Fruit fly (Drosophila melanogaster) whole organism, embryonic: ENCODE data around the gene MFS9.

ENCODE experiments used
- Atf-2 ChIP-seq: fragments of 200-800 bp; sonication (Bioruptor generic); optimal IDR thresholded peaks from 2 replicates; lab custom pipeline; 2016; ENCODE audit warnings: missing biosample characterization, missing genetic modification characterization
- Awh ChIP-seq: fragments of 200-800 bp; sonication (Bioruptor generic); IDR thresholded peaks from 2 replicates; pipeline ENCODE4, ENCODE4 v1.3.6; 2022; ENCODE audit warnings: missing biosample characterization, missing genetic modification characterization
- Bdp1 ChIP-seq: fragments of 200-800 bp; sonication (Bioruptor generic); optimal IDR thresholded peaks from 3 replicates; lab custom pipeline; 2016; ENCODE audit warnings: missing biosample characterization, missing genetic modification characterization
- CG10147 ChIP-seq: fragments of 200-800 bp; sonication (Bioruptor generic); optimal IDR thresholded peaks from 2 replicates; lab custom pipeline; 2019; ENCODE audit warnings: missing biosample characterization, mild to moderate bottlenecking, missing genetic modification characterization, moderate library complexity
- CG10431 ChIP-seq: fragments of 200-800 bp; sonication (Bioruptor generic); optimal IDR thresholded peaks from 3 replicates; lab custom pipeline; 2018; ENCODE audit warnings: missing biosample characterization, mild to moderate bottlenecking, missing genetic modification characterization
- CG11398 ChIP-seq: fragments of 200-800 bp; sonication (Bioruptor generic); optimal IDR thresholded peaks from 2 replicates; lab custom pipeline; 2016; ENCODE audit warnings: missing biosample characterization, missing genetic modification characterization
- CG11696 ChIP-seq: fragments of 200-800 bp; sonication (Bioruptor generic); IDR thresholded peaks from 2 replicates; pipeline ENCODE4 v1.3.6; 2022; ENCODE audit warnings: missing biosample characterization, missing genetic modification characterization
- CG14860 ChIP-seq: fragments of 200-800 bp; sonication (Bioruptor generic); IDR thresholded peaks from 3 replicates; pipeline ENCODE4 v1.3.6; 2022; ENCODE audit warnings: missing biosample characterization, missing genetic modification characterization; ENCODE audit not compliant: partially characterized antibody
- CG2116 ChIP-seq: fragments of 200-800 bp; sonication (Bioruptor generic); optimal IDR thresholded peaks from 3 replicates; lab custom pipeline; 2018; ENCODE audit warnings: missing biosample characterization, mild to moderate bottlenecking, missing genetic modification characterization
- CG2889 ChIP-seq: fragments of 200-800 bp; sonication (Bioruptor generic); IDR thresholded peaks from 3 replicates; pipeline ENCODE4 v1.3.6; 2022; ENCODE audit warnings: missing biosample characterization, missing genetic modification characterization
- CG3163 ChIP-seq: fragments of 200-800 bp; sonication (Bioruptor generic); optimal IDR thresholded peaks from 3 replicates; lab custom pipeline; 2016; ENCODE audit warnings: missing biosample characterization, missing genetic modification characterization
- CG3281 ChIP-seq: fragments of 200-800 bp; sonication (Bioruptor generic); optimal IDR thresholded peaks from 3 replicates; lab custom pipeline; 2017; ENCODE audit warnings: missing biosample characterization, mild to moderate bottlenecking, missing genetic modification characterization
- CG33213 ChIP-seq: fragments of 200-800 bp; sonication (Bioruptor generic); optimal IDR thresholded peaks from 3 replicates; lab custom pipeline; 2016; ENCODE audit warnings: missing biosample characterization, missing genetic modification characterization
- CG33557 ChIP-seq: fragments of 200-800 bp; sonication (Bioruptor generic); optimal IDR thresholded peaks from 2 replicates; lab custom pipeline; 2019; ENCODE audit warnings: missing biosample characterization, mild to moderate bottlenecking, missing genetic modification characterization, moderate library complexity
- CG34422 ChIP-seq: fragments of 200-800 bp; sonication (Bioruptor generic); IDR thresholded peaks from 3 replicates; pipeline ENCODE4 v1.3.6; 2022; ENCODE audit warnings: missing biosample characterization, missing genetic modification characterization
- CG42726 ChIP-seq: fragments of 200-800 bp; sonication (Bioruptor generic); IDR thresholded peaks from 2 replicates; pipeline ENCODE4 v1.3.6; 2022; ENCODE audit warnings: missing biosample characterization, missing genetic modification characterization; ENCODE audit not compliant: partially characterized antibody
- CG6689 ChIP-seq: fragments of 200-800 bp; sonication (Bioruptor generic); IDR thresholded peaks from 2 replicates; pipeline ENCODE4 v1.3.6; 2022; ENCODE audit warnings: missing biosample characterization, missing genetic modification characterization
- CG9437 ChIP-seq: fragments of 200-800 bp; sonication (Bioruptor generic); optimal IDR thresholded peaks from 2 replicates; lab custom pipeline; 2018; ENCODE audit warnings: missing biosample characterization, mild to moderate bottlenecking, missing genetic modification characterization
- Drgx ChIP-seq: fragments of 200-800 bp; sonication (Bioruptor generic); IDR thresholded peaks from 2 replicates; pipeline ENCODE4 v1.3.6; 2022; ENCODE audit warnings: missing biosample characterization, missing genetic modification characterization
- Hr3 ChIP-seq: fragments of 200-800 bp; sonication (Bioruptor generic); optimal IDR thresholded peaks from 3 replicates; lab custom pipeline; 2016; ENCODE audit warnings: missing biosample characterization, missing genetic modification characterization
- Lhr ChIP-seq: fragments of 200-800 bp; sonication (Bioruptor generic); optimal IDR thresholded peaks from 3 replicates; lab custom pipeline; 2017; ENCODE audit warnings: mild to moderate bottlenecking, missing biosample characterization, missing genetic modification reagents, missing genetic modification characterization
- Med ChIP-seq: fragments of 200-800 bp; sonication (Bioruptor generic); peaks from one replicate; lab custom pipeline; 2016; ENCODE audit warnings: missing biosample characterization, missing genetic modification characterization, mild to moderate bottlenecking, inconsistent platforms, moderate library complexity
- Mrtf ChIP-seq: fragments of 200-800 bp; sonication (Bioruptor generic); IDR thresholded peaks from 3 replicates; pipeline ENCODE4 v1.3.6; 2022; ENCODE audit warnings: missing biosample characterization, missing genetic modification characterization
- Oli ChIP-seq: fragments of 200-800 bp; sonication (Bioruptor generic); optimal IDR thresholded peaks from 2 replicates; lab custom pipeline; 2018; ENCODE audit warnings: missing biosample characterization, mild to moderate bottlenecking, missing genetic modification characterization, moderate library complexity
- Opbp ChIP-seq: fragments of 200-800 bp; sonication (Bioruptor generic); IDR thresholded peaks from 3 replicates; pipeline ENCODE4 v1.3.6; 2022; ENCODE audit warnings: missing biosample characterization, missing genetic modification characterization; ENCODE audit not compliant: partially characterized antibody
- Taf1 ChIP-seq: fragments of 200-800 bp; sonication (Bioruptor generic); IDR thresholded peaks from 2 replicates; pipeline ENCODE4 v1.3.6; 2022; ENCODE audit warnings: missing biosample characterization, missing genetic modification characterization
- Trl ChIP-seq, 3 experiments: fragments of >200 bp in 2 of 3; fragments of 200-800 bp in 1 of 3; sonication (Bioruptor generic) in 1 of 3; optimal IDR thresholded peaks; 2 replicates in 1 of 3; 3 replicates in 2 of 3; lab custom pipeline; 2016 to 2017; ENCODE audit warnings: missing biosample characterization in 1 of 3, missing genetic modification characterization in 1 of 3
- YL-1 ChIP-seq: fragments of 200-800 bp; sonication (Bioruptor generic); optimal IDR thresholded peaks from 3 replicates; lab custom pipeline; 2017; ENCODE audit warnings: missing biosample characterization, mild to moderate bottlenecking, missing genetic modification characterization
- ab ChIP-seq: fragments of 200-800 bp; sonication (Bioruptor generic); optimal IDR thresholded peaks from 2 replicates; lab custom pipeline; 2016; ENCODE audit warnings: missing biosample characterization, missing genetic modification characterization
- abd-A ChIP-seq: fragments of 200-800 bp; sonication (Bioruptor generic); optimal IDR thresholded peaks from 3 replicates; lab custom pipeline; 2019; ENCODE audit warnings: missing biosample characterization, mild to moderate bottlenecking, missing genetic modification characterization, moderate library complexity
- amos ChIP-seq: fragments of 200-800 bp; sonication (Bioruptor generic); IDR thresholded peaks from 2 replicates; pipeline ENCODE4 v1.3.6; 2022; ENCODE audit warnings: missing biosample characterization, missing genetic modification characterization; ENCODE audit not compliant: partially characterized antibody
- ara ChIP-seq: fragments of 200-800 bp; sonication (Bioruptor generic); IDR thresholded peaks from 2 replicates; pipeline ENCODE4 v1.3.6; 2022; ENCODE audit warnings: missing biosample characterization, missing genetic modification characterization
- ase ChIP-seq: fragments of 200-800 bp; sonication (Bioruptor generic); IDR thresholded peaks from 3 replicates; pipeline ENCODE4 v1.3.6; 2022; ENCODE audit warnings: missing biosample characterization, missing genetic modification characterization
- cad ChIP-seq: fragments of >200 bp; optimal IDR thresholded peaks from 2 replicates; lab custom pipeline; 2017; ENCODE audit warnings: missing biosample characterization, missing genetic modification characterization
- crc ChIP-seq: fragments of 200-800 bp; sonication (Bioruptor generic); optimal IDR thresholded peaks from 2 replicates; lab custom pipeline; 2016; ENCODE audit warnings: missing biosample characterization, missing genetic modification characterization
- esg ChIP-seq: fragments of 200-800 bp; sonication (Bioruptor generic); conservative IDR thresholded peaks from 2 replicates; pipeline ENCODE4 v1.3.6; 2022; ENCODE audit warnings: missing biosample characterization, missing genetic modification characterization
- gce ChIP-seq: fragments of 200-800 bp; sonication (Bioruptor generic); IDR thresholded peaks from 3 replicates; pipeline ENCODE4 v1.3.6; 2022; ENCODE audit warnings: missing biosample characterization, missing genetic modification characterization
- grau ChIP-seq: fragments of 200-800 bp; optimal IDR thresholded peaks from 3 replicates; lab custom pipeline; 2019; ENCODE audit warnings: missing biosample characterization, mild to moderate bottlenecking, missing genetic modification characterization, moderate library complexity
- grn ChIP-seq: fragments of 200-800 bp; sonication (Bioruptor generic); optimal IDR thresholded peaks from 3 replicates; lab custom pipeline; 2017; ENCODE audit warnings: missing biosample characterization, missing genetic modification characterization
- org-1 ChIP-seq: fragments of 200-800 bp; sonication (Bioruptor generic); optimal IDR thresholded peaks from 2 replicates; lab custom pipeline; 2017; ENCODE audit warnings: missing biosample characterization, missing genetic modification characterization
- pho ChIP-seq: fragments of 200-800 bp; sonication (Bioruptor generic); optimal IDR thresholded peaks from 2 replicates; lab custom pipeline; 2016; ENCODE audit warnings: missing biosample characterization, missing genetic modification characterization
- row ChIP-seq: fragments of 200-800 bp; sonication (Bioruptor generic); IDR thresholded peaks from 3 replicates; pipeline ENCODE4 v1.3.6; 2022; ENCODE audit warnings: missing biosample characterization, missing genetic modification characterization
- scrt ChIP-seq: fragments of 200-800 bp; sonication (Bioruptor generic); optimal IDR thresholded peaks from 2 replicates; lab custom pipeline; 2018; ENCODE audit warnings: missing biosample characterization, mild to moderate bottlenecking, missing genetic modification characterization, moderate library complexity
- sd ChIP-seq: fragments of 200-800 bp; sonication (Bioruptor generic); optimal IDR thresholded peaks from 3 replicates; lab custom pipeline; 2018; ENCODE audit warnings: missing biosample characterization, mild to moderate bottlenecking, missing genetic modification characterization, moderate library complexity
- sima ChIP-seq: fragments of 200-800 bp; sonication (Bioruptor generic); optimal IDR thresholded peaks from 2 replicates; lab custom pipeline; 2016; ENCODE audit warnings: missing biosample characterization, missing genetic modification characterization
- slbo ChIP-seq: fragments of 200-800 bp; sonication (Bioruptor generic); IDR thresholded peaks from 2 replicates; pipeline ENCODE4 v1.3.6; 2022; ENCODE audit warnings: missing biosample characterization, missing genetic modification characterization
- stc ChIP-seq: fragments of 200-800 bp; sonication (Bioruptor generic); IDR thresholded peaks from 2 replicates; pipeline ENCODE4 v1.3.6; 2022; ENCODE audit warnings: missing biosample characterization, missing genetic modification characterization
- tgo ChIP-seq: fragments of 200-800 bp; sonication (Bioruptor generic); IDR thresholded peaks from 3 replicates; pipeline ENCODE4 v1.3.6; 2022; ENCODE audit warnings: missing biosample characterization, missing genetic modification characterization
- tx ChIP-seq: fragments of 200-800 bp; sonication (Bioruptor generic); optimal IDR thresholded peaks from 2 replicates; lab custom pipeline; 2016; ENCODE audit warnings: missing biosample characterization, missing genetic modification characterization

Gene MFS9

DNA sequence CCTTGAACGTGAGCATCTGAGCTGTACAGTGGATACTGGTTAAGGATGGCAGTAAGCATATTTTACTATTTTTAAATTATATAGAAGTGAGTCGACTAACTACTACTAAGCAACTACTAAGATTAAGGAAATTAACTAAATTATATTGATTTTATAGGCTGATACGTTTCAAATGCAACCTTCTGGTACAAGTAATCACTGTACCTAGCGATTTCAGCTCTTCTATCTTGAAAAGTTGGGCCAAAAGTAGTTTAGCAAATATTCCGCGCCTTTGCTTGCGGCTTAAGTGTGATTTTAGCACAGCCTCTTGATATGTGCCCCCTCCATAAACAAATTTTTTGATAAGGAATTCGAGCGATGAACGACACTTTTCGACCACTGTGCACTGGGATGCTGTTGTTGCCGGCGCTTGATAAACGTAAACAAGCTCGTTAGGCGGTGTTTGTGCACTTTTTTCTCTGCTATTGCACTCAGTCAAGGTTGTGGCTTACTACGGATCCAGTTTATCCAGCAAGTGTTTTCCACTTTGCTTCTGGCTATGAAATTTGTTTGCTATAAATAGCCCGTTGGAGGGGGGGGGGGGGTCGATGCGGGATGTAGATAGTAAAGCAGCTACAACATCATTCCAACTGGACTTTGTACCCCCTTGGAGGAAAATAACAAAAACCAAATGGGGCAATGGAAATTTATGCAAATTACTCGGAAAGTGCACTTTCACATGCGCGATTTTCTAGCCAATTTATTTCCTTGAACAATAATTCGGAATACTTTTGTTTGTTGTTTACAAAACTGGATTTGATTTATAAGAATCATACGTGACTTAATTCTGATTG lies 44.2 kb upstream of the MFS9 start (continued):
- TF ChIP-seq Hr3 (GFP tag; lab: Kevin White, UChicago) (peak; percentile 44), ase (GFP tag; lab: Robert Waterston, UW) (peak; percentile 72; the same call in 2 of the 3 replicates), CG2116 (no peak), Med (GFP tag; lab: Kevin White, UChicago) (peak; percentile 88), crc (GFP tag; lab: Kevin White, UChicago) (peak; percentile 41), Opbp (GFP tag; lab: Robert Waterston, UW) (no peak), CG14860 (no peak), grn (GFP tag; lab: Kevin White, UChicago) (no peak), row (GFP tag; lab: Robert Waterston, UW) (peak; percentile 87), abd-A (no peak), Trl (optimal IDR thresholded peaks at IDR 0.05; lab: Kevin White, UChicago) (no peak), Trl (GFP tag; optimal IDR thresholded peaks at IDR 0.05; lab: Kevin White, UChicago) (no peak), Oli (tag; lab: Kevin White, UChicago) (peak; percentile 78), Awh (GFP tag; lab: Robert Waterston, UW) (peak; percentile 70), sd (no peak), CG2889 (GFP tag; lab: Robert Waterston, UW) (0 out of 3 replicates have a peak, but pooled peaks have one; percentile 33), CG3163 (no peak), CG10147 (GFP tag; lab: Kevin White, UChicago) (no peak), YL-1 (GFP tag; lab: Kevin White, UChicago) (no peak), tgo (GFP tag; lab: Robert Waterston, UW) (peak; percentile 83), tx (GFP tag; lab: Kevin White, UChicago) (no peak), Drgx (GFP tag; lab: Robert Waterston, UW) (peak; percentile 74), Bdp1 (GFP tag; lab: Kevin White, UChicago) (peak; percentile 29), ab (GFP tag; lab: Kevin White, UChicago) (peak; percentile 35), scrt (peak; percentile 68), slbo (GFP tag; lab: Robert Waterston, UW) (peak; percentile 92), CG33213 (GFP tag; lab: Kevin White, UChicago) (peak; percentile 20), Lhr (GFP tag; lab: Kevin White, UChicago) (no peak), CG3281 (GFP tag; lab: Kevin White, UChicago) (peak; percentile 81), esg (GFP tag; lab: Robert Waterston, UW) (peak; percentile 76), Taf1 (GFP tag; lab: Robert Waterston, UW) (peak; percentile 79), CG11696 (GFP tag; lab: Robert Waterston, UW) (peak; percentile 11; the same call in 1 of the 2 replicates), Mrtf (GFP tag; lab: Robert Waterston, UW) (peak; percentile 73; the same call in 2 of the 3 replicates), pho (peak; percentile 47), gce (GFP tag; lab: Robert Waterston, UW) (0 out of 3 replicates have a peak, but pooled peaks have one; percentile 24), CG11398 (GFP tag; lab: Kevin White, UChicago) (no peak), CG10431 (GFP tag; lab: Kevin White, UChicago) (peak; percentile 68), Atf-2 (GFP tag; lab: Kevin White, UChicago) (no peak), CG6689 (GFP tag; lab: Robert Waterston, UW) (peak; percentile 76), CG34422 (GFP tag; lab: Robert Waterston, UW) (peak; percentile 78), CG42726 (GFP tag; lab: Robert Waterston, UW) (no peak), CG9437 (GFP tag; lab: Kevin White, UChicago) (peak; percentile 45), grau (tag; lab: Kevin White, UChicago) (peak; percentile 94), cad (GFP tag; lab: Kevin White, UChicago) (no peak), ara (peak; percentile 70), amos (GFP tag; lab: Robert Waterston, UW) (no peak; the same call in 1 of the 2 replicates), CG33557 (GFP tag; lab: Kevin White, UChicago) (no peak), org-1 (peak; percentile 43), sima (GFP tag; lab: Kevin White, UChicago) (no peak), stc (peak; percentile 74)
